Worm (Caenorhabditis elegans): ENCODE measurements around the gene col-86.
"Not testable (repeated sequence)": the region's sequence is repeated elsewhere in the genome, so short reads cannot be mapped to it uniquely, and the experiment has no call there.

DNA sequence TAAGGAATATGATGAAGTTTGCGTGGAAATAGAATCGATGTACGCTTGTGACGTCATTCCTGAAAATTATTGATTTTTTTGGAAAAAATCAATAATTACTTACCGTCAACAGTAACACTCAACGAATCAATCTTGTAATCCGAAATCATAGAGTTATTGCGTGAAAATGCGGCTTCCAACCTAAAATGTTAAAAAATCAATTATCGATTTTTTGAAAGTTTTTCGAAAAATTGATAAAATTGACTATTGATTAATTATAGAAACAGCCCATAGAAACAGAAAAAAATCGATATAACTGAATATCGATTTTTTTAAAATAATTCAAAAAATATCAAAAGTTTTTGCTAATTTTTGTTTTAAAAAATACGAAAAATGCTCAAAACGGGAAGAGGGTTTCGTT lies 51.0 kb downstream of the col-86 start, which contains the start of gene F42G4.7:
- not testable (repeated sequence) for TF ChIP-seq W03F9.2, him-1 (tag; optimal IDR thresholded peaks at IDR 0.05)

Data from whole organism, L4/young adult.